Worm (Caenorhabditis elegans): ENCODE results near the gene F41B5.1.

DNA sequence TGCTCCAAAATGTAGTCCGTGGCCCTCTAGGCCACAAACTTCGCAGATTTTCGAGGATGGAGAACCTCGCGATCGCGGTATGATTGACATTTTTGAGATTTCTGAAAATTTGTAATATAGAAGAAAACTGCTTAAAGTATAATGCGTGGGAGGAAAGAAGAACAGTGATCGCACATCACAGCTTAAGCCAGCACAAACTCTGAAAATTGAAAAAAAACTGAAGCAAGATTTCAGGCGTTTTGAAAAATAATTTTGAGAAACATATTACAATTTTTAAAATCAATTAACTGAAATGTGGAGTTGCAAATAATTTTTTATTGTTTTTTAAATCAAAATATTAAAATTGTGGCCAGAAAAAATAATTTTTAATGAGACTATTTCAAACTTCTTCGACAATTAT, 11.6 kb downstream of the F41B5.1 start, which contains the start of gene nhr-275:
- no peak for TF ChIP-seq lag-1 (GFP tag; IDR thresholded peaks at IDR 0.05)
- TF ChIP-seq atf-7 (tag; optimal IDR thresholded peaks at IDR 0.05) = no peak
- TF ChIP-seq hsf-1 (GFP tag; IDR thresholded peaks at IDR 0.05) = no peak
